Worm (Caenorhabditis elegans) whole organism, L4/young adult: Measurements from ENCODE around the gene daf-9.

Source experiments
- W03F9.2 ChIP-seq: fragments of 150-350 bp; optimal IDR thresholded peaks from 2 replicates; lab custom pipeline; 2014; ENCODE audit warnings: missing biosample characterization, missing genetic modification characterization
- dao-5 ChIP-seq: sonication (generic microtip); optimal IDR thresholded peaks from 2 replicates; lab custom pipeline; 2016; ENCODE audit warnings: missing genotype, missing genetic modification characterization, moderate library complexity, missing compliant biosample characterization
- him-1 ChIP-seq: sonication (generic microtip); optimal IDR thresholded peaks from 2 replicates; lab custom pipeline; 2016; ENCODE audit warnings: missing genotype, missing genetic modification reagents, missing genetic modification characterization, missing compliant biosample characterization

daf-9 gene

ce11 chrX:6248778-6249658 lies 52.3 kb downstream of the daf-9 start:
- TF ChIP-seq W03F9.2 (no peak), him-1 (no peak), dao-5 (no peak)

ce11 chrX:6250272-6250752 lies 53.6 kb downstream of the daf-9 start:
- TF ChIP-seq him-1 (no peak), dao-5 (no peak), W03F9.2 (no peak)
